Worm (Caenorhabditis elegans): ENCODE measurements around the gene nhx-4.

nhx-4 gene

ce11 chrX:6904064-6904771 is 9.9 kb upstream of the nhx-4 start, which contains the start of gene sid-5:
Gene sid-5, plus strand, starts transcription at chrX:6904721.
- TF ChIP-seq nfya-1 (tag; optimal IDR thresholded peaks at IDR 0.05; ENCODE audit: insufficient read depth) (peak; percentile 7), ztf-11 (tag; optimal IDR thresholded peaks at IDR 0.05) (no peak), snpc-4 (tag; optimal IDR thresholded peaks at IDR 0.05) (no peak), pha-4 (tag; optimal IDR thresholded peaks at IDR 0.05) (peak; percentile 41), elt-2 (tag; optimal IDR thresholded peaks at IDR 0.05) (peak; percentile 4)

- TF ChIP-seq pha-4 (tag; optimal IDR thresholded peaks at IDR 0.05) = peak; percentile 73
- TF ChIP-seq ceh-16 (tag; optimal IDR thresholded peaks at IDR 0.05) = no peak
- TF ChIP-seq elt-2 (tag; optimal IDR thresholded peaks at IDR 0.05) = peak; percentile 95
- peak; percentile 78 for TF ChIP-seq pqm-1 (tag; optimal IDR thresholded peaks at IDR 0.05)
These were observed 8.5 kb upstream of the nhx-4 start for ce11 chrX:6905581-6905980.

- TF ChIP-seq lin-39 (tag; optimal IDR thresholded peaks at IDR 0.05) (peak; percentile 25), egl-27 (tag; optimal IDR thresholded peaks at IDR 0.05) (no peak)
These were observed 1.2 kb downstream of the nhx-4 start for ce11 chrX:6915279-6915678.

ce11 chrX:6916150-6916549 is 2.1 kb downstream of the nhx-4 start:
- no peak for TF ChIP-seq hmg-11 (tag; optimal IDR thresholded peaks at IDR 0.05)
- peak; percentile 84 for TF ChIP-seq mml-1 (tag; optimal IDR thresholded peaks at IDR 0.05)
- TF ChIP-seq nfya-1 (tag; optimal IDR thresholded peaks at IDR 0.05; ENCODE audit: insufficient read depth) = peak; percentile 4

ce11 chrX:6920132-6920531 is 6.0 kb downstream of the nhx-4 start:
- TF ChIP-seq elt-2 (tag; optimal IDR thresholded peaks at IDR 0.05) (peak; percentile 10), fkh-10 (GFP tag; optimal IDR thresholded peaks at IDR 0.05) (no peak)

ce11 chrX:6924461-6924860 is 10.4 kb downstream of the nhx-4 start, which contains the start of gene otpl-3:
Gene otpl-3, minus strand, starts transcription at chrX:6924764.
- TF ChIP-seq hmg-11 (tag; optimal IDR thresholded peaks at IDR 0.05) (no peak), lin-15B (tag; optimal IDR thresholded peaks at IDR 0.05) (no peak), fos-1 (tag; optimal IDR thresholded peaks at IDR 0.05) (no peak), nhr-23 (tag; optimal IDR thresholded peaks at IDR 0.05) (no peak), aly-2 (tag; optimal IDR thresholded peaks at IDR 0.05) (no peak), nhr-77 (tag; optimal IDR thresholded peaks at IDR 0.05) (no peak), nhr-25 (tag; optimal IDR thresholded peaks at IDR 0.05) (no peak), unc-62 (GFP tag; optimal IDR thresholded peaks at IDR 0.05) (no peak), lin-39 (tag; optimal IDR thresholded peaks at IDR 0.05) (no peak), pha-4 (tag; optimal IDR thresholded peaks at IDR 0.05) (peak; percentile 19), elt-2 (tag; optimal IDR thresholded peaks at IDR 0.05) (peak; percentile 71), ceh-82 (tag; optimal IDR thresholded peaks at IDR 0.05) (no peak), pqm-1 (tag; optimal IDR thresholded peaks at IDR 0.05) (peak; percentile 69), elt-1 (tag; optimal IDR thresholded peaks at IDR 0.05) (no peak)

ce11 chrX:6926952-6927351 is 12.9 kb downstream of the nhx-4 start:
- TF ChIP-seq fkh-2 (tag; optimal IDR thresholded peaks at IDR 0.05) (no peak), nhr-12 (tag; optimal IDR thresholded peaks at IDR 0.05) (no peak), ZK546.5 (tag; optimal IDR thresholded peaks at IDR 0.05) (no peak), egl-27 (tag; optimal IDR thresholded peaks at IDR 0.05) (no peak), nhr-77 (tag; optimal IDR thresholded peaks at IDR 0.05) (no peak), pqm-1 (tag; optimal IDR thresholded peaks at IDR 0.05) (peak; percentile 78), pha-4 (tag; optimal IDR thresholded peaks at IDR 0.05) (peak; percentile 44), elt-2 (tag; optimal IDR thresholded peaks at IDR 0.05) (peak; percentile 69), mdl-1 (tag; optimal IDR thresholded peaks at IDR 0.05) (no peak)

- TF ChIP-seq elt-2 (tag; optimal IDR thresholded peaks at IDR 0.05) (peak; percentile 55), pqm-1 (tag; optimal IDR thresholded peaks at IDR 0.05) (peak; percentile 31), unc-39 (tag; optimal IDR thresholded peaks at IDR 0.05) (no peak), nhr-11 (tag; optimal IDR thresholded peaks at IDR 0.05) (no peak), snpc-4 (tag; optimal IDR thresholded peaks at IDR 0.05) (no peak)
These were observed 14.5 kb downstream of the nhx-4 start, which contains the start of gene F14B8.5 for ce11 chrX:6928578-6928977. Gene F14B8.5, minus strand, starts transcription at chrX:6928704.

Measured in whole organism, L3 larva.